Fruit fly (Drosophila melanogaster) whole organism, embryonic: ENCODE data around the gene CG15764.

ENCODE experiments used
- Abd-B ChIP-seq: fragments of 200-800 bp; sonication (Bioruptor generic); optimal IDR thresholded peaks from 2 replicates; lab custom pipeline; 2018; ENCODE audit warnings: missing biosample characterization, mild to moderate bottlenecking, missing genetic modification characterization, moderate library complexity
- Aef1 ChIP-seq: fragments of 200-800 bp; sonication (Bioruptor generic); IDR thresholded peaks from 3 replicates; pipeline ENCODE4 v1.3.6; 2022; ENCODE audit warnings: missing biosample characterization, missing genetic modification characterization
- B-H1 ChIP-seq: fragments of 200-800 bp; sonication (Bioruptor generic); IDR thresholded peaks from 3 replicates; pipeline ENCODE4 v1.3.6; 2022; ENCODE audit warnings: missing biosample characterization, missing genetic modification characterization
- Bteb2 ChIP-seq: fragments of 200-800 bp; sonication (Bioruptor generic); optimal IDR thresholded peaks from 2 replicates; lab custom pipeline; 2016; ENCODE audit warnings: missing biosample characterization, missing genetic modification characterization
- CG10267 ChIP-seq: fragments of 200-800 bp; sonication (Bioruptor generic); optimal IDR thresholded peaks from 2 replicates; lab custom pipeline; 2018; ENCODE audit warnings: missing biosample characterization, mild to moderate bottlenecking, missing genetic modification characterization, moderate library complexity
- CG10431 ChIP-seq: fragments of 200-800 bp; sonication (Bioruptor generic); optimal IDR thresholded peaks from 3 replicates; lab custom pipeline; 2018; ENCODE audit warnings: missing biosample characterization, mild to moderate bottlenecking, missing genetic modification characterization
- CG11695 ChIP-seq: fragments of 200-800 bp; sonication (Bioruptor generic); IDR thresholded peaks from 3 replicates; pipeline ENCODE4 v1.3.6; 2022; ENCODE audit warnings: missing biosample characterization, missing genetic modification characterization
- CG14667 ChIP-seq: fragments of 200-800 bp; sonication (Bioruptor generic); IDR thresholded peaks from 2 replicates; pipeline ENCODE4 v1.3.6; 2022; ENCODE audit warnings: missing biosample characterization, missing genetic modification characterization
- CG15601 ChIP-seq: fragments of 200-800 bp; sonication (Bioruptor generic); optimal IDR thresholded peaks from 3 replicates; lab custom pipeline; 2019; ENCODE audit warnings: missing biosample characterization, mild to moderate bottlenecking, missing genetic modification characterization, moderate library complexity
- CG17186 ChIP-seq: fragments of 200-800 bp; sonication (Bioruptor generic); optimal IDR thresholded peaks from 3 replicates; lab custom pipeline; 2017; ENCODE audit warnings: missing biosample characterization, missing genetic modification reagents, missing genetic modification characterization
- CG17802 ChIP-seq: fragments of 200-800 bp; sonication (Bioruptor generic); optimal IDR thresholded peaks from 2 replicates; lab custom pipeline; 2018; ENCODE audit warnings: missing biosample characterization, mild to moderate bottlenecking, missing genetic modification characterization, moderate library complexity
- CG1832 ChIP-seq: fragments of 200-800 bp; sonication (Bioruptor generic); optimal IDR thresholded peaks from 2 replicates; lab custom pipeline; 2017; ENCODE audit warnings: missing biosample characterization, mild to moderate bottlenecking, missing genetic modification characterization, inconsistent platforms
- CG4424 ChIP-seq: fragments of 200-800 bp; sonication (Bioruptor generic); optimal IDR thresholded peaks from 3 replicates; lab custom pipeline; 2016; ENCODE audit warnings: missing biosample characterization, missing genetic modification characterization
- CG4854 ChIP-seq: fragments of 200-800 bp; sonication (Bioruptor generic); optimal IDR thresholded peaks from 2 replicates; lab custom pipeline; 2016; ENCODE audit warnings: missing biosample characterization, missing genetic modification characterization, inconsistent platforms
- CG5953 ChIP-seq: fragments of 200-800 bp; sonication (Bioruptor generic); IDR thresholded peaks from 2 replicates; pipeline ENCODE4 v1.3.6; 2022; ENCODE audit warnings: missing biosample characterization, missing genetic modification characterization
- CG6254 ChIP-seq: fragments of 200-800 bp; sonication (Bioruptor generic); optimal IDR thresholded peaks from 3 replicates; lab custom pipeline; 2017; ENCODE audit warnings: mild to moderate bottlenecking, missing biosample characterization, missing genetic modification reagents, missing genetic modification characterization
- CG6813 ChIP-seq: fragments of 200-800 bp; sonication (Bioruptor generic); optimal IDR thresholded peaks from 2 replicates; lab custom pipeline; 2017; ENCODE audit warnings: missing biosample characterization, missing genetic modification characterization, mild to moderate bottlenecking, moderate library complexity, missing genetic modification reagents
- CG7928 ChIP-seq: fragments of 200-800 bp; sonication (Bioruptor generic); optimal IDR thresholded peaks from 2 replicates; lab custom pipeline; 2017; ENCODE audit warnings: missing biosample characterization, mild to moderate bottlenecking, missing genetic modification characterization
- CG8944 ChIP-seq: fragments of 200-800 bp; sonication (Bioruptor generic); optimal IDR thresholded peaks from 3 replicates; lab custom pipeline; 2016; ENCODE audit warnings: missing biosample characterization, missing genetic modification characterization
- CHES-1-like ChIP-seq: fragments of 200-800 bp; sonication (Bioruptor generic); optimal IDR thresholded peaks from 2 replicates; lab custom pipeline; 2016; ENCODE audit warnings: missing biosample characterization, missing genetic modification characterization
- CrebB ChIP-seq: fragments of 200-800 bp; sonication (Bioruptor generic); optimal IDR thresholded peaks from 3 replicates; lab custom pipeline; 2018; ENCODE audit warnings: missing biosample characterization, mild to moderate bottlenecking, missing genetic modification characterization
- D ChIP-seq, 2 experiments: fragments of 200-800 bp in 1 of 2; fragments of >200 bp in 1 of 2; sonication (Bioruptor generic) in 1 of 2; optimal IDR thresholded peaks; 2 replicates in 1 of 2; 3 replicates in 1 of 2; lab custom pipeline; 2017; ENCODE audit warnings: mild to moderate bottlenecking in 1 of 2, missing biosample characterization in 1 of 2, missing genetic modification characterization in 1 of 2, missing genetic modification reagents in 1 of 2
- Ets97D ChIP-seq: fragments of 200-800 bp; sonication (Bioruptor generic); optimal IDR thresholded peaks from 3 replicates; lab custom pipeline; 2016; ENCODE audit warnings: missing biosample characterization, missing genetic modification characterization
- Hand ChIP-seq: fragments of 200-800 bp; sonication (Bioruptor generic); optimal IDR thresholded peaks from 2 replicates; lab custom pipeline; 2017; ENCODE audit warnings: mild to moderate bottlenecking, missing biosample characterization, missing genetic modification reagents, missing genetic modification characterization
- Hr51 ChIP-seq, 2 experiments: fragments of 200-800 bp; sonication (Bioruptor generic); optimal IDR thresholded peaks; 2 replicates in 1 of 2; 3 replicates in 1 of 2; lab custom pipeline; 2016 to 2018; ENCODE audit warnings: missing biosample characterization in 2 of 2, missing genetic modification characterization in 2 of 2, mild to moderate bottlenecking in 1 of 2, moderate library complexity in 1 of 2
- Hsf ChIP-seq: fragments of 200-800 bp; sonication (Bioruptor generic); optimal IDR thresholded peaks from 3 replicates; lab custom pipeline; 2016; ENCODE audit warnings: missing biosample characterization, missing genetic modification characterization
- Lim3 ChIP-seq: fragments of 200-800 bp; sonication (Bioruptor generic); IDR thresholded peaks from 2 replicates; pipeline ENCODE4 v1.3.6; 2022; ENCODE audit warnings: missing biosample characterization, missing genetic modification characterization
- MTF-1 ChIP-seq: fragments of 200-800 bp; sonication (Bioruptor generic); optimal IDR thresholded peaks from 2 replicates; lab custom pipeline; 2018; ENCODE audit warnings: missing biosample characterization, mild to moderate bottlenecking, missing genetic modification characterization, borderline replicate concordance
- Mes4 ChIP-seq: fragments of 200-800 bp; sonication (Bioruptor generic); optimal IDR thresholded peaks from 2 replicates; lab custom pipeline; 2016; ENCODE audit warnings: missing biosample characterization, missing genetic modification characterization
- Mrtf ChIP-seq: fragments of 200-800 bp; sonication (Bioruptor generic); IDR thresholded peaks from 3 replicates; pipeline ENCODE4 v1.3.6; 2022; ENCODE audit warnings: missing biosample characterization, missing genetic modification characterization
- NFAT ChIP-seq: fragments of 200-800 bp; sonication (Bioruptor generic); IDR thresholded peaks from 2 replicates; pipeline ENCODE4 v1.3.6; 2022; ENCODE audit warnings: missing biosample characterization, missing genetic modification characterization
- PHDP ChIP-seq: fragments of 200-800 bp; sonication (Bioruptor generic); optimal IDR thresholded peaks from 3 replicates; lab custom pipeline; 2018; ENCODE audit warnings: missing biosample characterization, mild to moderate bottlenecking, missing genetic modification characterization, moderate library complexity
- Ravus ChIP-seq: fragments of 200-800 bp; sonication (Bioruptor generic); IDR thresholded peaks from 2 replicates; pipeline ENCODE4 v1.3.6; 2022; ENCODE audit warnings: missing biosample characterization, missing genetic modification characterization
- abd-A ChIP-seq: fragments of 200-800 bp; sonication (Bioruptor generic); optimal IDR thresholded peaks from 3 replicates; lab custom pipeline; 2019; ENCODE audit warnings: missing biosample characterization, mild to moderate bottlenecking, missing genetic modification characterization, moderate library complexity
- br ChIP-seq: fragments of >200 bp; optimal IDR thresholded peaks from 2 replicates; lab custom pipeline; 2017
- chinmo ChIP-seq: fragments of 200-800 bp; sonication (Bioruptor generic); IDR thresholded peaks from 4 replicates; pipeline ENCODE4 v1.3.6; 2022; ENCODE audit warnings: missing biosample characterization, missing genetic modification characterization; ENCODE audit not compliant: partially characterized antibody
- chm ChIP-seq: fragments of 200-800 bp; sonication (Bioruptor generic); IDR thresholded peaks from 2 replicates; pipeline ENCODE4 v1.3.6; 2022; ENCODE audit warnings: missing biosample characterization, missing genetic modification characterization
- crc ChIP-seq: fragments of 200-800 bp; sonication (Bioruptor generic); optimal IDR thresholded peaks from 2 replicates; lab custom pipeline; 2016; ENCODE audit warnings: missing biosample characterization, missing genetic modification characterization
- dmrt11E ChIP-seq: fragments of 200-800 bp; sonication (Bioruptor generic); optimal IDR thresholded peaks from 3 replicates; lab custom pipeline; 2018; ENCODE audit warnings: missing biosample characterization, mild to moderate bottlenecking, missing genetic modification characterization, moderate library complexity
- ftz-f1 ChIP-seq: fragments of 200-800 bp; sonication (Bioruptor generic); optimal IDR thresholded peaks from 2 replicates; lab custom pipeline; 2016; ENCODE audit warnings: missing biosample characterization, missing genetic modification characterization
- h ChIP-seq: fragments of >200 bp; optimal IDR thresholded peaks from 2 replicates; lab custom pipeline; 2017
- knrl ChIP-seq: fragments of 200-800 bp; sonication (Bioruptor generic); IDR thresholded peaks from 3 replicates; pipeline ENCODE4 v1.3.6; 2022; ENCODE audit warnings: missing biosample characterization, missing genetic modification characterization; ENCODE audit not compliant: partially characterized antibody
- mam ChIP-seq: fragments of 200-800 bp; sonication (Bioruptor generic); optimal IDR thresholded peaks from 3 replicates; lab custom pipeline; 2016; ENCODE audit warnings: missing biosample characterization, missing genetic modification characterization
- nom ChIP-seq: fragments of 200-800 bp; sonication (Bioruptor generic); optimal IDR thresholded peaks from 2 replicates; lab custom pipeline; 2017; ENCODE audit warnings: missing biosample characterization, missing genetic modification characterization, mild to moderate bottlenecking, moderate library complexity, missing genetic modification reagents
- otp ChIP-seq: fragments of 200-800 bp; sonication (Bioruptor generic); IDR thresholded peaks from 3 replicates; pipeline ENCODE4, ENCODE4 v1.3.6; 2022; ENCODE audit warnings: missing biosample characterization, missing genetic modification characterization
- salm ChIP-seq: fragments of 200-800 bp; sonication (Bioruptor generic); optimal IDR thresholded peaks from 2 replicates; lab custom pipeline; 2018; ENCODE audit warnings: missing biosample characterization, mild to moderate bottlenecking, missing genetic modification characterization
- schlank ChIP-seq: fragments of 200-800 bp; sonication (Bioruptor generic); optimal IDR thresholded peaks from 2 replicates; lab custom pipeline; 2018; ENCODE audit warnings: missing biosample characterization, mild to moderate bottlenecking, missing genetic modification characterization
- seq ChIP-seq: fragments of 200-800 bp; sonication (Bioruptor generic); IDR thresholded peaks from 2 replicates; pipeline ENCODE4 v1.3.6; 2022; ENCODE audit warnings: missing biosample characterization, missing genetic modification characterization
- sima ChIP-seq: fragments of 200-800 bp; sonication (Bioruptor generic); optimal IDR thresholded peaks from 2 replicates; lab custom pipeline; 2016; ENCODE audit warnings: missing biosample characterization, missing genetic modification characterization
- sisA ChIP-seq: fragments of 200-800 bp; sonication (Bioruptor generic); IDR thresholded peaks from 2 replicates; pipeline ENCODE4 v1.3.6; 2022; ENCODE audit warnings: missing biosample characterization, missing genetic modification characterization
- sob ChIP-seq: fragments of 200-800 bp; sonication (Bioruptor generic); IDR thresholded peaks from 2 replicates; pipeline ENCODE4 v1.3.6; 2022; ENCODE audit warnings: missing biosample characterization, missing genetic modification characterization
- yki ChIP-seq: fragments of >200 bp; optimal IDR thresholded peaks from 3 replicates; lab custom pipeline; 2018

The CG15764 gene

DNA sequence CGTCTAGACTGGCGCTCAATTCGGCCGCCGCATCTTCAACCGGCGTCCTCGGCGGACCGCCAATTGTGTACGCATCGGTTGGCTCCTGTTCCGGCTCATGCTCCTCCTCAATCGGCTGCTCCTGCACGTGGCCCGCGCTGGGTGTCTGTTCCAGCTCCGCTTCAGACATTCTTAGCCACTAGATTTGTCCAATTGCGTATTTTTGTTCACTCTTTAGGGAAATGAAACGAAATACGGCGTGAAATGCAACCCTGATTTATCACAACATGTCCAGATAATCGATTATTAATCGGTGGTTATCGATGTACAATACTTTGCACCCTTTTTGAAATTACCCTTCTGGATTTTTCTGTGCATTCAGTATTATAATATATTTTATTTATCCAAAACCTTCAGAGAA is 7.7 kb downstream of the CG15764 start, which contains the start of gene mof (continued):
- TF ChIP-seq seq (GFP tag; lab: Robert Waterston, UW), result no peak
- TF ChIP-seq CG17186 (GFP tag; lab: Kevin White, UChicago), result no peak
- TF ChIP-seq Abd-B (GFP tag; lab: Kevin White, UChicago), result no peak
- no peak for TF ChIP-seq crc (GFP tag; lab: Kevin White, UChicago)
- TF ChIP-seq nom (GFP tag; lab: Kevin White, UChicago), result peak; percentile 18
- TF ChIP-seq Bteb2, result no peak
- no peak for TF ChIP-seq Mes4 (GFP tag; lab: Kevin White, UChicago)
- no peak for TF ChIP-seq B-H1 (GFP tag; lab: Robert Waterston, UW)
- TF ChIP-seq CG14667, result no peak
- no peak for TF ChIP-seq h (lab: Kevin White, UChicago)
- TF ChIP-seq CG6813 (GFP tag; lab: Kevin White, UChicago), result no peak
- TF ChIP-seq CG11695 (GFP tag; lab: Robert Waterston, UW), result no peak
- TF ChIP-seq Ravus (GFP tag; lab: Robert Waterston, UW), result no peak
- TF ChIP-seq PHDP (tag; lab: Kevin White, UChicago), result no peak
- no peak for TF ChIP-seq salm (tag; lab: Kevin White, UChicago)
- no peak for TF ChIP-seq CG8944 (GFP tag; lab: Kevin White, UChicago)
- no peak for TF ChIP-seq D (optimal IDR thresholded peaks at IDR 0.05; lab: Kevin White, UChicago)
- TF ChIP-seq D (GFP tag; optimal IDR thresholded peaks at IDR 0.05; lab: Kevin White, UChicago), result no peak
- TF ChIP-seq Lim3 (GFP tag; lab: Robert Waterston, UW), result no peak
- TF ChIP-seq CG10431 (GFP tag; lab: Kevin White, UChicago), result no peak
- TF ChIP-seq CG17802, result no peak
- TF ChIP-seq schlank (tag; lab: Kevin White, UChicago), result no peak
- no peak for TF ChIP-seq ftz-f1 (GFP tag; lab: Kevin White, UChicago)
- TF ChIP-seq chm (GFP tag; lab: Robert Waterston, UW), result no peak
- TF ChIP-seq otp (GFP tag; lab: Robert Waterston, UW), result no peak
- peak; percentile 57; the same call in 2 of the 3 replicates for TF ChIP-seq knrl (GFP tag; lab: Robert Waterston, UW)
- no peak for TF ChIP-seq CG15601 (tag; lab: Kevin White, UChicago)
- no peak for TF ChIP-seq mam (GFP tag; lab: Kevin White, UChicago)
- peak; percentile 67; the same call in 1 of the 4 replicates for TF ChIP-seq chinmo (GFP tag; lab: Robert Waterston, UW)
- TF ChIP-seq CG6254 (GFP tag; lab: Kevin White, UChicago), result no peak
- no peak for TF ChIP-seq Hsf (GFP tag; lab: Kevin White, UChicago)
- peak; percentile 80 for TF ChIP-seq CG7928 (GFP tag; lab: Kevin White, UChicago)
- no peak for TF ChIP-seq CrebB (tag; lab: Kevin White, UChicago)
- no peak for TF ChIP-seq Hr51 (GFP tag; optimal IDR thresholded peaks at IDR 0.05; lab: Kevin White, UChicago)
- no peak for TF ChIP-seq dmrt11E (tag; lab: Kevin White, UChicago)
- TF ChIP-seq CG4424 (GFP tag; lab: Kevin White, UChicago), result no peak
- TF ChIP-seq CG10267 (tag; lab: Kevin White, UChicago), result peak; percentile 35
- TF ChIP-seq CHES-1-like (GFP tag; lab: Kevin White, UChicago), result no peak
- TF ChIP-seq CG4854, result no peak
- TF ChIP-seq MTF-1, result no peak
- TF ChIP-seq yki (lab: Kevin White, UChicago), result no peak
- TF ChIP-seq CG5953 (GFP tag; lab: Robert Waterston, UW), result no peak
- TF ChIP-seq br (lab: Kevin White, UChicago), result no peak
- TF ChIP-seq abd-A (tag; lab: Kevin White, UChicago), result no peak
- TF ChIP-seq Mrtf (GFP tag; lab: Robert Waterston, UW), result no peak
- no peak for TF ChIP-seq Hand (GFP tag; lab: Kevin White, UChicago)
- TF ChIP-seq sima (GFP tag; lab: Kevin White, UChicago), result no peak
- no peak for TF ChIP-seq sob
- no peak for TF ChIP-seq Aef1 (GFP tag; lab: Robert Waterston, UW)
- TF ChIP-seq Ets97D, result peak; percentile 25
- no peak for TF ChIP-seq NFAT (GFP tag; lab: Robert Waterston, UW)
- no peak for TF ChIP-seq CG1832 (GFP tag; lab: Kevin White, UChicago)
- TF ChIP-seq sisA (GFP tag; lab: Robert Waterston, UW), result no peak
